Fruit fly (Drosophila melanogaster): ENCODE data around the gene dsh.
A peak's percentile ranks its signal among the peaks of the same experiment; 100 is the strongest.

The dsh gene

dm6 chrX:11326213-11326731 lies 29.4 kb upstream of the dsh start:
- TF ChIP-seq Hr38 (GFP tag; optimal IDR thresholded peaks at IDR 0.05), result no peak
- TF ChIP-seq pdm3 (GFP tag; optimal IDR thresholded peaks at IDR 0.05), result peak; percentile 83
- TF ChIP-seq CG11902 (GFP tag; optimal IDR thresholded peaks at IDR 0.05), result peak; percentile 59
- peak; percentile 75 for TF ChIP-seq CG31627 (GFP tag; optimal IDR thresholded peaks at IDR 0.05)
- peak; percentile 60 for TF ChIP-seq CG8632 (GFP tag; optimal IDR thresholded peaks at IDR 0.05)
- peak; percentile 67 for TF ChIP-seq CG11762 (GFP tag; optimal IDR thresholded peaks at IDR 0.05; ENCODE audit: insufficient read depth)
- TF ChIP-seq Gug (GFP tag; IDR thresholded peaks at IDR 0.05), result peak; percentile 58; the same call in 1 of the 2 replicates
- TF ChIP-seq OdsH (GFP tag; optimal IDR thresholded peaks at IDR 0.05), result peak; percentile 78
- no peak for TF ChIP-seq CG6854 (GFP tag; optimal IDR thresholded peaks at IDR 0.05)
- peak; percentile 59 for TF ChIP-seq CG16779 (tag; optimal IDR thresholded peaks at IDR 0.05)
- TF ChIP-seq Met (GFP tag; optimal IDR thresholded peaks at IDR 0.05), result peak; percentile 75
- peak; percentile 63 for TF ChIP-seq CG9139 (GFP tag; optimal IDR thresholded peaks at IDR 0.05)
- TF ChIP-seq CG3919 (GFP tag; optimal IDR thresholded peaks at IDR 0.05), result peak; percentile 70
- peak; percentile 68 for TF ChIP-seq CG3032 (tag; optimal IDR thresholded peaks at IDR 0.05)
- peak in 1 of 2 experiments; percentile 54 for TF ChIP-seq salr (GFP tag; optimal IDR thresholded peaks at IDR 0.05)
- TF ChIP-seq Hr39 (GFP tag; optimal IDR thresholded peaks at IDR 0.05), result peak; percentile 68
- peak; percentile 62 for TF ChIP-seq cyc (GFP tag; optimal IDR thresholded peaks at IDR 0.05)
- peak; percentile 79 for TF ChIP-seq CG6276 (GFP tag; optimal IDR thresholded peaks at IDR 0.05)
- TF ChIP-seq CG10669 (GFP tag; optimal IDR thresholded peaks at IDR 0.05), result peak; percentile 79
- TF ChIP-seq lz (GFP tag; optimal IDR thresholded peaks at IDR 0.05), result peak; percentile 68
- TF ChIP-seq dsx (GFP tag; optimal IDR thresholded peaks at IDR 0.05; ENCODE audit: poor library complexity, severe bottlenecking), result peak; percentile 60
- peak; percentile 65 for TF ChIP-seq achi (GFP tag; optimal IDR thresholded peaks at IDR 0.05)
- peak; percentile 70 for TF ChIP-seq Smox (GFP tag; optimal IDR thresholded peaks at IDR 0.05)
- peak; percentile 81 for TF ChIP-seq acj6 (GFP tag; optimal IDR thresholded peaks at IDR 0.05)
- peak; percentile 39 for TF ChIP-seq dac (GFP tag; optimal IDR thresholded peaks at IDR 0.05)
- peak; percentile 72 for TF ChIP-seq CG10631 (GFP tag; optimal IDR thresholded peaks at IDR 0.05)
- TF ChIP-seq CG6163 (GFP tag; IDR thresholded peaks at IDR 0.05), result peak; percentile 72
- peak; percentile 73 for TF ChIP-seq CG11294 (GFP tag; IDR thresholded peaks at IDR 0.05)
- TF ChIP-seq CG6808 (GFP tag; optimal IDR thresholded peaks at IDR 0.05), result peak; percentile 76
- peak; percentile 84 for TF ChIP-seq CG8119 (GFP tag; IDR thresholded peaks at IDR 0.05)
- peak; percentile 34 for TF ChIP-seq fd85E (GFP tag; optimal IDR thresholded peaks at IDR 0.05)
- peak; percentile 84 for TF ChIP-seq Hr4 (GFP tag; optimal IDR thresholded peaks at IDR 0.05)
- TF ChIP-seq CG4318 (GFP tag; optimal IDR thresholded peaks at IDR 0.05), result peak; percentile 69
- TF ChIP-seq CG6792 (GFP tag; optimal IDR thresholded peaks at IDR 0.05), result peak; percentile 72
- peak in 1 of 2 experiments; percentile 52 for TF ChIP-seq ss (GFP tag; optimal IDR thresholded peaks at IDR 0.05)
- peak; percentile 74 for TF ChIP-seq CG1621 (tag; optimal IDR thresholded peaks at IDR 0.05)
- peak; percentile 51 for TF ChIP-seq spab (GFP tag; optimal IDR thresholded peaks at IDR 0.05)
- TF ChIP-seq CG34406 (GFP tag; optimal IDR thresholded peaks at IDR 0.05), result peak; percentile 61
- peak; percentile 72 for TF ChIP-seq topi (GFP tag; optimal IDR thresholded peaks at IDR 0.05)
- TF ChIP-seq CG15336 (GFP tag; IDR thresholded peaks at IDR 0.05), result peak; percentile 79
- TF ChIP-seq fkh (GFP tag; optimal IDR thresholded peaks at IDR 0.05), result peak; percentile 97
- peak; percentile 74 for TF ChIP-seq net (GFP tag; optimal IDR thresholded peaks at IDR 0.05)
- TF ChIP-seq CG8319 (GFP tag; optimal IDR thresholded peaks at IDR 0.05), result peak; percentile 33
- TF ChIP-seq Lpt (GFP tag; optimal IDR thresholded peaks at IDR 0.05), result peak; percentile 27
- peak; percentile 74 for TF ChIP-seq Sox102F (GFP tag; optimal IDR thresholded peaks at IDR 0.05)
- peak; percentile 72 for TF ChIP-seq fd59A (GFP tag; optimal IDR thresholded peaks at IDR 0.05)
- peak; percentile 95 for TF ChIP-seq Eip78C (GFP tag)
- TF ChIP-seq Blimp-1 (GFP tag; optimal IDR thresholded peaks at IDR 0.05), result peak; percentile 65
- peak; percentile 78 for TF ChIP-seq esn (GFP tag; optimal IDR thresholded peaks at IDR 0.05)
- peak; percentile 58 for TF ChIP-seq Ets21C (GFP tag; optimal IDR thresholded peaks at IDR 0.05)
- TF ChIP-seq svp (GFP tag), result peak; percentile 91
